Worm (Caenorhabditis elegans) whole organism, midembryonic: ENCODE results near the gene cux-7.

Source experiments
- T22C8.4 ChIP-seq: fragments of 200-800 bp; sonication (Bioruptor generic); IDR thresholded peaks from 2 replicates; pipeline ENCODE4 v1.3.6; 2022; ENCODE audit warnings: missing genetic modification characterization, missing compliant biosample characterization
- cog-1 ChIP-seq: sonication (generic microtip); optimal IDR thresholded peaks from 2 replicates; lab custom pipeline; 2016; ENCODE audit warnings: missing genetic modification characterization, missing compliant biosample characterization
- flt-1 ChIP-seq: fragments of 200-800 bp; sonication (Bioruptor generic); IDR thresholded peaks from 2 replicates; pipeline ENCODE4 v1.3.6; 2022; ENCODE audit warnings: missing genetic modification characterization, missing compliant biosample characterization
- med-1 ChIP-seq: sonication (generic microtip); optimal IDR thresholded peaks from 2 replicates; lab custom pipeline; 2017; ENCODE audit warnings: missing genetic modification characterization, mild to moderate bottlenecking, missing compliant biosample characterization, antibody characterized with exemption, missing genetic modification reagents; ENCODE audit not compliant: insufficient read depth
- ref-1 ChIP-seq: fragments of 200-800 bp; sonication (Bioruptor generic); conservative IDR thresholded peaks from 2 replicates; pipeline ENCODE4 v1.3.6; 2022; ENCODE audit warnings: missing genetic modification reagents, missing genetic modification characterization, missing compliant biosample characterization
- tab-1 ChIP-seq: fragments of 200-800 bp; sonication (Bioruptor generic); IDR thresholded peaks from 2 replicates; pipeline ENCODE4 v1.3.6; 2022; ENCODE audit warnings: missing genetic modification characterization, missing compliant biosample characterization
- ztf-23 ChIP-seq: fragments of 200-800 bp; sonication (Bioruptor generic); IDR thresholded peaks from 2 replicates; pipeline ENCODE4 v1.3.6; 2022; ENCODE audit warnings: missing genetic modification reagents, missing genetic modification characterization, missing compliant biosample characterization
- ztf-29 ChIP-seq: fragments of 200-800 bp; sonication (Bioruptor generic); IDR thresholded peaks from 2 replicates; pipeline ENCODE4 v1.3.6; 2022; ENCODE audit warnings: missing genetic modification reagents, missing genetic modification characterization, missing compliant biosample characterization

ce11 chrIII:7535347-7535746 lies 14.7 kb upstream of the cux-7 start:
- TF ChIP-seq ref-1 (no peak), flt-1 (GFP tag; lab: Robert Waterston, UW) (no peak), cog-1 (tag; lab: Kevin White, UChicago) (no peak), tab-1 (GFP tag; lab: Robert Waterston, UW) (no peak), ztf-29 (GFP tag; lab: Robert Waterston, UW) (no peak), med-1 (GFP tag; lab: Kevin White, UChicago) (no peak), ztf-23 (GFP tag; lab: Robert Waterston, UW) (no peak), T22C8.4 (GFP tag; lab: Robert Waterston, UW) (no peak)
